Worm (Caenorhabditis elegans) whole organism, young adult: ENCODE measurements around the gene F32D8.5.
A peak's percentile ranks its signal among the peaks of the same experiment; 100 is the strongest.

ENCODE experiments used
- C06A6.2 ChIP-seq: fragments of 200-800 bp; sonication (Bioruptor generic); conservative IDR thresholded peaks from 2 replicates; pipeline ENCODE4 v1.3.6; 2022; ENCODE audit warnings: missing genetic modification characterization, missing compliant biosample characterization
- C17E4.6 ChIP-seq: fragments of 200-800 bp; sonication (Bioruptor generic); IDR thresholded peaks from 2 replicates; pipeline ENCODE4 v1.3.6; 2022; ENCODE audit warnings: missing genetic modification reagents, missing genetic modification characterization, missing compliant biosample characterization
- F10E7.11 ChIP-seq: sonication (generic microtip); optimal IDR thresholded peaks from 2 replicates; lab custom pipeline; 2017; ENCODE audit warnings: mild to moderate bottlenecking, missing genetic modification characterization, moderate library complexity, missing compliant biosample characterization
- F22D6.2 ChIP-seq: sonication (generic microtip); optimal IDR thresholded peaks from 2 replicates; lab custom pipeline; 2016; ENCODE audit warnings: mild to moderate bottlenecking, missing genetic modification characterization, missing compliant biosample characterization
- F33H1.4 ChIP-seq: fragments of 200-800 bp; sonication (Bioruptor generic); IDR thresholded peaks from 2 replicates; pipeline ENCODE4 v1.3.6; 2022; ENCODE audit warnings: missing genetic modification reagents, missing genetic modification characterization, missing compliant biosample characterization
- F37B4.10 ChIP-seq: fragments of 200-800 bp; sonication (Bioruptor generic); IDR thresholded peaks from 2 replicates; pipeline ENCODE4 v1.3.6; 2022; ENCODE audit warnings: missing genetic modification characterization, missing compliant biosample characterization
- F49E8.2 ChIP-seq: sonication (generic microtip); optimal IDR thresholded peaks from 3 replicates; lab custom pipeline; 2017; ENCODE audit warnings: missing genetic modification characterization, mild to moderate bottlenecking, missing compliant biosample characterization, antibody characterized with exemption, moderate library complexity; ENCODE audit not compliant: insufficient read depth
- F57A8.1 ChIP-seq: fragments of 200-800 bp; sonication (Bioruptor generic); optimal IDR thresholded peaks from 2 replicates; lab custom pipeline; 2018; ENCODE audit warnings: mild to moderate bottlenecking, missing genetic modification characterization, moderate library complexity, missing compliant biosample characterization
- F57C9.4 ChIP-seq: sonication (generic microtip); optimal IDR thresholded peaks from 2 replicates; lab custom pipeline; 2017; ENCODE audit warnings: mild to moderate bottlenecking, missing genetic modification characterization, missing compliant biosample characterization
- T07F8.4 ChIP-seq: sonication (generic microtip); optimal IDR thresholded peaks from 2 replicates; lab custom pipeline; 2016; ENCODE audit warnings: mild to moderate bottlenecking, missing genetic modification characterization, moderate library complexity, missing compliant biosample characterization
- T26A5.8 ChIP-seq: sonication (generic microtip); optimal IDR thresholded peaks from 2 replicates; lab custom pipeline; 2016; ENCODE audit warnings: missing genetic modification characterization, missing compliant biosample characterization
- Y53G8AR.9 ChIP-seq: fragments of 200-800 bp; sonication (Bioruptor generic); conservative IDR thresholded peaks from 2 replicates; pipeline ENCODE4 v1.3.6; 2022; ENCODE audit warnings: missing genetic modification reagents, missing genetic modification characterization, missing compliant biosample characterization
- Y56A3A.18 ChIP-seq: fragments of 200-800 bp; sonication (Bioruptor generic); IDR thresholded peaks from 2 replicates; pipeline ENCODE4 v1.3.6; 2022; ENCODE audit warnings: missing genetic modification reagents, missing genetic modification characterization, missing compliant biosample characterization
- ZK185.1 ChIP-seq: sonication (generic microtip); optimal IDR thresholded peaks from 2 replicates; lab custom pipeline; 2016; ENCODE audit warnings: mild to moderate bottlenecking, missing genetic modification characterization, missing compliant biosample characterization; ENCODE audit not compliant: poor library complexity, severe bottlenecking
- ama-1 ChIP-seq, 3 experiments: fragments of 150-350 bp in 1 of 3; sonication (generic microtip) in 2 of 3; optimal IDR thresholded peaks; 2 replicates each; lab custom pipeline; 2014 to 2018; ENCODE audit warnings: missing biosample characterization in 2 of 3, missing genetic modification characterization in 2 of 3, missing genetic modification reagents in 2 of 3
- aptf-3 ChIP-seq: fragments of 200-800 bp; sonication (Bioruptor generic); IDR thresholded peaks from 2 replicates; pipeline ENCODE4 v1.3.6; 2022; ENCODE audit warnings: missing genetic modification characterization, missing compliant biosample characterization
- atf-7 ChIP-seq: sonication (generic microtip); optimal IDR thresholded peaks from 2 replicates; lab custom pipeline; 2017; ENCODE audit warnings: mild to moderate bottlenecking, missing genetic modification characterization, missing compliant biosample characterization
- athp-1 ChIP-seq: sonication (generic microtip); optimal IDR thresholded peaks from 2 replicates; lab custom pipeline; 2017; ENCODE audit warnings: mild to moderate bottlenecking, missing genetic modification characterization, missing compliant biosample characterization
- attf-6 ChIP-seq: fragments of 200-800 bp; sonication (Bioruptor generic); IDR thresholded peaks from 2 replicates; pipeline ENCODE4 v1.3.6; 2022; ENCODE audit warnings: missing genetic modification reagents, missing genetic modification characterization, missing compliant biosample characterization
- cebp-1 ChIP-seq, 2 experiments: fragments of 200-800 bp in 1 of 2; sonication (Bioruptor generic) in 1 of 2; sonication (generic microtip) in 1 of 2; IDR thresholded peaks in 1 of 2; optimal IDR thresholded peaks in 1 of 2; 2 replicates each; pipeline versions ENCODE4 v1.3.6 to Lab custom; 2017 to 2022; ENCODE audit warnings: missing compliant biosample characterization in 2 of 2, missing genetic modification characterization in 2 of 2, mild to moderate bottlenecking in 1 of 2, missing genetic modification reagents in 1 of 2, moderate library complexity in 1 of 2
- die-1 ChIP-seq: sonication (generic microtip); optimal IDR thresholded peaks from 2 replicates; lab custom pipeline; 2016; ENCODE audit warnings: missing genotype, mild to moderate bottlenecking, missing genetic modification characterization, missing compliant biosample characterization
- dpff-1 ChIP-seq: sonication (generic microtip); optimal IDR thresholded peaks from 2 replicates; lab custom pipeline; 2017; ENCODE audit warnings: mild to moderate bottlenecking, missing genetic modification characterization, missing compliant biosample characterization
- dpl-1 ChIP-seq: fragments of 150-350 bp; optimal IDR thresholded peaks from 2 replicates; lab custom pipeline; 2014; ENCODE audit warnings: missing biosample characterization, missing genetic modification reagents, missing genetic modification characterization
- egl-44 ChIP-seq: fragments of 200-800 bp; sonication (Bioruptor generic); IDR thresholded peaks from 2 replicates; pipeline ENCODE4 v1.3.6; 2022; ENCODE audit warnings: missing genetic modification reagents, missing genetic modification characterization, missing compliant biosample characterization
- ets-4 ChIP-seq: fragments of 200-800 bp; sonication (Bioruptor generic); optimal IDR thresholded peaks from 2 replicates; lab custom pipeline; 2018; ENCODE audit warnings: mild to moderate bottlenecking, missing genetic modification characterization, missing compliant biosample characterization
- him-1 ChIP-seq: sonication (generic microtip); optimal IDR thresholded peaks from 2 replicates; lab custom pipeline; 2016; ENCODE audit warnings: missing genotype, missing genetic modification reagents, missing genetic modification characterization, missing compliant biosample characterization
- hmg-1.2 ChIP-seq: fragments of 200-800 bp; sonication (Bioruptor generic); IDR thresholded peaks from 2 replicates; pipeline ENCODE4 v1.3.6; 2022; ENCODE audit warnings: missing genetic modification reagents, missing genetic modification characterization, missing compliant biosample characterization
- hsf-1 ChIP-seq: fragments of 200-800 bp; sonication (Bioruptor generic); IDR thresholded peaks from 2 replicates; pipeline ENCODE4 v1.3.6; 2022; ENCODE audit warnings: missing genetic modification reagents, missing genetic modification characterization, missing compliant biosample characterization
- let-607 ChIP-seq, 2 experiments: fragments of 200-800 bp in 1 of 2; sonication (Bioruptor generic) in 1 of 2; sonication (generic microtip) in 1 of 2; optimal IDR thresholded peaks; 2 replicates each; lab custom pipeline; 2016 to 2018; ENCODE audit warnings: mild to moderate bottlenecking in 2 of 2, missing compliant biosample characterization in 2 of 2, missing genetic modification characterization in 2 of 2, moderate library complexity in 2 of 2, missing genotype in 1 of 2
- lin-26 ChIP-seq: fragments of 200-800 bp; sonication (Bioruptor generic); IDR thresholded peaks from 2 replicates; pipeline ENCODE4 v1.3.6; 2022; ENCODE audit warnings: missing genetic modification reagents, missing genetic modification characterization, missing compliant biosample characterization
- lin-54 ChIP-seq: fragments of 200-800 bp; sonication (Bioruptor generic); optimal IDR thresholded peaks from 2 replicates; lab custom pipeline; 2018; ENCODE audit warnings: mild to moderate bottlenecking, missing genetic modification characterization, missing compliant biosample characterization
- madf-6 ChIP-seq: fragments of 200-800 bp; sonication (Bioruptor generic); IDR thresholded peaks from 2 replicates; pipeline ENCODE4 v1.3.6; 2022; ENCODE audit warnings: missing genetic modification reagents, missing genetic modification characterization, missing compliant biosample characterization
- mcd-1 ChIP-seq: fragments of 200-800 bp; sonication (Bioruptor generic); IDR thresholded peaks from 2 replicates; pipeline ENCODE4 v1.3.6; 2022; ENCODE audit warnings: missing genetic modification reagents, missing genetic modification characterization, missing compliant biosample characterization
- nfya-2 ChIP-seq: fragments of 200-800 bp; sonication (Bioruptor generic); IDR thresholded peaks from 2 replicates; pipeline ENCODE4 v1.3.6; 2022; ENCODE audit warnings: missing genetic modification reagents, missing genetic modification characterization, missing compliant biosample characterization
- nhr-179 ChIP-seq: sonication (generic microtip); optimal IDR thresholded peaks from 2 replicates; lab custom pipeline; 2016; ENCODE audit warnings: mild to moderate bottlenecking, missing genetic modification characterization, missing compliant biosample characterization
- nhr-90 ChIP-seq: sonication (generic microtip); optimal IDR thresholded peaks from 2 replicates; lab custom pipeline; 2016; ENCODE audit warnings: missing genotype, mild to moderate bottlenecking, missing genetic modification characterization, missing compliant biosample characterization
- pha-4 ChIP-seq: fragments of 150-350 bp; sonication (generic microtip); optimal IDR thresholded peaks from 2 replicates; lab custom pipeline; 2014; ENCODE audit warnings: missing biosample characterization, missing genetic modification reagents, missing genetic modification characterization
- rcor-1 ChIP-seq: fragments of 200-800 bp; sonication (Bioruptor generic); IDR thresholded peaks from 2 replicates; pipeline ENCODE4 v1.3.6; 2022; ENCODE audit warnings: missing genetic modification reagents, missing genetic modification characterization, missing compliant biosample characterization
- rpc-1 ChIP-seq, 2 experiments: fragments of 150-350 bp in 1 of 2; sonication (generic microtip) in 1 of 2; optimal IDR thresholded peaks; 2 replicates each; lab custom pipeline; 2014 to 2018; ENCODE audit warnings: missing biosample characterization in 1 of 2, missing genetic modification characterization in 1 of 2, missing genetic modification reagents in 1 of 2, missing genotype in 1 of 2
- somi-1 ChIP-seq: fragments of 200-800 bp; sonication (Bioruptor generic); optimal IDR thresholded peaks from 2 replicates; lab custom pipeline; 2018; ENCODE audit warnings: mild to moderate bottlenecking, missing genetic modification characterization, missing compliant biosample characterization
- tbp1 ChIP-seq: fragments of 200-800 bp; sonication (Bioruptor generic); optimal IDR thresholded peaks from 2 replicates; lab custom pipeline; 2018; ENCODE audit warnings: mild to moderate bottlenecking, missing genetic modification characterization, missing compliant biosample characterization
- ztf-6 ChIP-seq: fragments of 200-800 bp; sonication (Bioruptor generic); IDR thresholded peaks from 2 replicates; pipeline ENCODE4 v1.3.6; 2022; ENCODE audit warnings: missing genetic modification reagents, missing genetic modification characterization, missing compliant biosample characterization

F32D8.5 gene

ce11 chrV:10887564-10887963, 7.0 kb upstream of the F32D8.5 start (continued):
- TF ChIP-seq him-1 = no peak
- no peak for TF ChIP-seq T07F8.4
- TF ChIP-seq athp-1 (tag; lab: Kevin White, UChicago) = peak; percentile 18
- peak; percentile 56; the same call in 1 of the 2 replicates for TF ChIP-seq Y53G8AR.9 (GFP tag; lab: Robert Waterston, UW)
- no peak for TF ChIP-seq madf-6 (GFP tag; lab: Robert Waterston, UW)
- TF ChIP-seq attf-6 (GFP tag; lab: Robert Waterston, UW) = no peak
- TF ChIP-seq F57C9.4 = peak; percentile 83
- TF ChIP-seq somi-1 (GFP tag; lab: Kevin White, UChicago) = peak; percentile 42
- TF ChIP-seq ets-4 (GFP tag; lab: Kevin White, UChicago) = no peak
- peak; percentile 27 for TF ChIP-seq dpff-1 (tag; lab: Kevin White, UChicago)
- TF ChIP-seq ama-1 (optimal IDR thresholded peaks at IDR 0.05; lab: Kevin White, UChicago) = peak; percentile 26
- no peak for TF ChIP-seq ama-1 (GFP tag; optimal IDR thresholded peaks at IDR 0.05; lab: Kevin White, UChicago)
- TF ChIP-seq lin-26 (GFP tag; lab: Robert Waterston, UW) = 0 out of 2 replicates have a peak, but pooled peaks have one; percentile 11
- TF ChIP-seq let-607 (tag; optimal IDR thresholded peaks at IDR 0.05; lab: Kevin White, UChicago) = peak in 1 of 2 experiments; percentile 20
- TF ChIP-seq rcor-1 (GFP tag; lab: Robert Waterston, UW) = no peak
- peak; percentile 72 for TF ChIP-seq ZK185.1 (tag; lab: Kevin White, UChicago)
- no peak for TF ChIP-seq C06A6.2 (GFP tag; lab: Robert Waterston, UW)
- no peak for TF ChIP-seq rpc-1 (optimal IDR thresholded peaks at IDR 0.05; lab: Kevin White, UChicago)
- no peak for TF ChIP-seq rpc-1 (tag; optimal IDR thresholded peaks at IDR 0.05; lab: Kevin White, UChicago)
- no peak for TF ChIP-seq C17E4.6 (GFP tag; lab: Robert Waterston, UW)

- TF ChIP-seq die-1 (tag; lab: Kevin White, UChicago) (no peak), ztf-6 (no peak), mcd-1 (GFP tag; lab: Robert Waterston, UW) (no peak), nhr-90 (tag; lab: Kevin White, UChicago) (no peak), Y53G8AR.9 (GFP tag; lab: Robert Waterston, UW) (peak; percentile 20; the same call in 1 of the 2 replicates), atf-7 (peak; percentile 3)
Observed at ce11 chrV:10888153-10888552, 6.4 kb upstream of the F32D8.5 start.

- 0 out of 2 replicates have a peak, but pooled peaks have one; percentile 6 for TF ChIP-seq Y56A3A.18
- no peak for TF ChIP-seq lin-54
Observed at ce11 chrV:10889036-10889435, 5.6 kb upstream of the F32D8.5 start, which contains the start of gene F32D8.11. Gene F32D8.11, minus strand, starts transcription at chrV:10889136.

- no peak for TF ChIP-seq egl-44 (GFP tag; lab: Robert Waterston, UW)
- peak; percentile 12 for TF ChIP-seq F57C9.4
- TF ChIP-seq, all 124 proteins: peak for 1
Observed at ce11 chrV:10889774-10890173, 4.8 kb upstream of the F32D8.5 start.

ce11 chrV:10890980-10891379, 3.6 kb upstream of the F32D8.5 start, which contains the start of gene F32D8.12:
Gene F32D8.12, minus strand, starts transcription at chrV:10891027.
- TF ChIP-seq F22D6.2 (tag; lab: Kevin White, UChicago) (no peak), F33H1.4 (GFP tag; lab: Robert Waterston, UW) (no peak), F10E7.11 (no peak), aptf-3 (GFP tag; lab: Robert Waterston, UW) (no peak), nfya-2 (GFP tag; lab: Robert Waterston, UW) (no peak), dpl-1 (GFP tag; lab: Kevin White, UChicago) (no peak), pha-4 (tag; lab: Kevin White, UChicago) (no peak), hmg-1.2 (GFP tag; lab: Robert Waterston, UW) (peak; percentile 96), hsf-1 (GFP tag; lab: Robert Waterston, UW) (no peak), F49E8.2 (tag; lab: Kevin White, UChicago) (no peak), cebp-1 (GFP tag; IDR thresholded peaks at IDR 0.05; lab: Robert Waterston, UW) (no peak), cebp-1 (tag; optimal IDR thresholded peaks at IDR 0.05; lab: Kevin White, UChicago) (peak; percentile 38), F37B4.10 (GFP tag; lab: Robert Waterston, UW) (no peak), T26A5.8 (tag; lab: Kevin White, UChicago) (no peak), F57A8.1 (GFP tag; lab: Kevin White, UChicago) (no peak), nhr-179 (tag; lab: Kevin White, UChicago) (no peak), tbp1 (no peak)
